Fruit fly (Drosophila melanogaster): ENCODE measurements around the gene disco-r.

The disco-r gene

dm6 chrX:16102338-16103218, 46.2 kb downstream of the disco-r start (continued):
- TF ChIP-seq CG13894 (tag; optimal IDR thresholded peaks at IDR 0.05), result no peak
- no peak for TF ChIP-seq Ssrp (tag; optimal IDR thresholded peaks at IDR 0.05)
- TF ChIP-seq Hey (tag; optimal IDR thresholded peaks at IDR 0.05), result no peak
- no peak for TF ChIP-seq zen2 (GFP tag; IDR thresholded peaks at IDR 0.05; ENCODE audit: partially characterized antibody)
- no peak for TF ChIP-seq Fer1 (GFP tag; optimal IDR thresholded peaks at IDR 0.05)
- no peak for TF ChIP-seq Six4 (GFP tag; optimal IDR thresholded peaks at IDR 0.05)
- TF ChIP-seq CG8944 (GFP tag; optimal IDR thresholded peaks at IDR 0.05), result no peak
- TF ChIP-seq CG13775 (GFP tag; optimal IDR thresholded peaks at IDR 0.05), result no peak
- no peak for TF ChIP-seq tin (GFP tag; optimal IDR thresholded peaks at IDR 0.05)
- no peak for TF ChIP-seq Lim3 (GFP tag; IDR thresholded peaks at IDR 0.05)
- no peak for TF ChIP-seq twi (tag; optimal IDR thresholded peaks at IDR 0.05)
- TF ChIP-seq Stat92E (GFP tag; optimal IDR thresholded peaks at IDR 0.05), result no peak
- TF ChIP-seq CG10366 (GFP tag; IDR thresholded peaks at IDR 0.05), result peak; percentile 15; the same call in 1 of the 2 replicates
- TF ChIP-seq exex (tag; optimal IDR thresholded peaks at IDR 0.05), result peak; percentile 50
- TF ChIP-seq Kr (GFP tag; optimal IDR thresholded peaks at IDR 0.05), result no peak
- no peak for TF ChIP-seq CG12219 (GFP tag; optimal IDR thresholded peaks at IDR 0.05)
- no peak for TF ChIP-seq hth (optimal IDR thresholded peaks at IDR 0.05)
- TF ChIP-seq Rx (GFP tag; IDR thresholded peaks at IDR 0.05), result no peak
- TF ChIP-seq tio (GFP tag; optimal IDR thresholded peaks at IDR 0.05), result no peak
- peak; percentile 36 for TF ChIP-seq CG15269 (tag; optimal IDR thresholded peaks at IDR 0.05)
- TF ChIP-seq CG33557 (GFP tag; optimal IDR thresholded peaks at IDR 0.05), result no peak
- TF ChIP-seq CG9609 (GFP tag; optimal IDR thresholded peaks at IDR 0.05), result no peak
- no peak for TF ChIP-seq CG10267 (tag; optimal IDR thresholded peaks at IDR 0.05)
- TF ChIP-seq tna (GFP tag; IDR thresholded peaks at IDR 0.05; ENCODE audit: partially characterized antibody), result no peak
- TF ChIP-seq gro (GFP tag; optimal IDR thresholded peaks at IDR 0.05), result peak; percentile 28
- no peak for TF ChIP-seq hbn (GFP tag; IDR thresholded peaks at IDR 0.05; ENCODE audit: partially characterized antibody)
- no peak for TF ChIP-seq ato (GFP tag; IDR thresholded peaks at IDR 0.05; ENCODE audit: partially characterized antibody)
- 0 out of 2 replicates have a peak, but pooled peaks have one; percentile 11 for TF ChIP-seq stc (GFP tag; IDR thresholded peaks at IDR 0.05)
- TF ChIP-seq nerfin-2 (GFP tag; IDR thresholded peaks at IDR 0.05; ENCODE audit: partially characterized antibody), result no peak
- TF ChIP-seq fd3F (GFP tag; optimal IDR thresholded peaks at IDR 0.05), result no peak
- TF ChIP-seq ham (GFP tag; IDR thresholded peaks at IDR 0.05), result no peak
- no peak for TF ChIP-seq trh (GFP tag; optimal IDR thresholded peaks at IDR 0.05)
- no peak for TF ChIP-seq peb (GFP tag; IDR thresholded peaks at IDR 0.05)
- no peak for TF ChIP-seq CG2712 (tag; optimal IDR thresholded peaks at IDR 0.05)
- TF ChIP-seq CG14667 (GFP tag; IDR thresholded peaks at IDR 0.05), result no peak
- no peak for TF ChIP-seq ERR (GFP tag; optimal IDR thresholded peaks at IDR 0.05)
- no peak for TF ChIP-seq pros (GFP tag; optimal IDR thresholded peaks at IDR 0.05)
- no peak for TF ChIP-seq bbx (GFP tag; IDR thresholded peaks at IDR 0.05; ENCODE audit: partially characterized antibody)
- no peak for TF ChIP-seq CG13123 (GFP tag; optimal IDR thresholded peaks at IDR 0.05)
- peak; percentile 38 for TF ChIP-seq zfh2 (GFP tag; optimal IDR thresholded peaks at IDR 0.05)
- TF ChIP-seq CG12104 (GFP tag; optimal IDR thresholded peaks at IDR 0.05), result no peak
- no peak for TF ChIP-seq unc-4 (GFP tag; IDR thresholded peaks at IDR 0.05; ENCODE audit: partially characterized antibody)
- no peak for TF ChIP-seq CkIIα-i1 (GFP tag; IDR thresholded peaks at IDR 0.05)
- no peak for TF ChIP-seq bigmax (GFP tag; optimal IDR thresholded peaks at IDR 0.05)
- no peak for TF ChIP-seq CG17912 (GFP tag; optimal IDR thresholded peaks at IDR 0.05)
- TF ChIP-seq inv (GFP tag; IDR thresholded peaks at IDR 0.05; ENCODE audit: partially characterized antibody), result no peak
- TF ChIP-seq CG17802 (tag; optimal IDR thresholded peaks at IDR 0.05), result no peak
- TF ChIP-seq CG17328 (GFP tag; IDR thresholded peaks at IDR 0.05), result no peak
- TF ChIP-seq CG18011 (GFP tag; optimal IDR thresholded peaks at IDR 0.05), result no peak

Measured in whole organism, embryonic.